Worm (Caenorhabditis elegans): ENCODE measurements around the gene W06G6.11.
"Not testable (repeated sequence)": the region's sequence is repeated elsewhere in the genome, so short reads cannot be mapped to it uniquely, and the experiment has no call there.

The W06G6.11 gene

ce11 chrV:16649200-16649599 lies at the start of gene W06G6.11:
TSS of gene W06G6.11 (minus strand) at chrV:16649300.
- TF ChIP-seq snpc-4, jun-1, lin-39 (tag; optimal IDR thresholded peaks at IDR 0.05): not testable (repeated sequence)

ce11 chrV:16697178-16697577 lies 48.1 kb upstream of the W06G6.11 start, which contains the start of gene srw-41:
TSS of gene srw-41 (plus strand) at chrV:16697478.
- TF ChIP-seq nhr-67 (tag; optimal IDR thresholded peaks at IDR 0.05) (no peak), nhr-25 (tag; optimal IDR thresholded peaks at IDR 0.05) (no peak), mml-1 (tag; optimal IDR thresholded peaks at IDR 0.05) (no peak), lin-15B (tag; optimal IDR thresholded peaks at IDR 0.05) (no peak), pha-4 (tag; optimal IDR thresholded peaks at IDR 0.05) (no peak), fkh-10 (GFP tag; optimal IDR thresholded peaks at IDR 0.05) (no peak), egl-27 (tag; optimal IDR thresholded peaks at IDR 0.05) (no peak), elt-2 (tag; optimal IDR thresholded peaks at IDR 0.05) (no peak), elt-3 (tag; optimal IDR thresholded peaks at IDR 0.05) (no peak), nhr-237 (tag; optimal IDR thresholded peaks at IDR 0.05) (no peak), ceh-82 (tag; optimal IDR thresholded peaks at IDR 0.05) (no peak), ama-1 (optimal IDR thresholded peaks at IDR 0.05) (no peak), unc-62 (GFP tag; optimal IDR thresholded peaks at IDR 0.05) (no peak), hmg-11 (tag; optimal IDR thresholded peaks at IDR 0.05) (no peak), mdl-1 (tag; optimal IDR thresholded peaks at IDR 0.05) (no peak), sea-2 (GFP tag; optimal IDR thresholded peaks at IDR 0.05) (no peak), eor-1 (tag; optimal IDR thresholded peaks at IDR 0.05) (no peak), nfya-1 (tag; optimal IDR thresholded peaks at IDR 0.05; ENCODE audit: insufficient read depth) (no peak), ceh-16 (tag; optimal IDR thresholded peaks at IDR 0.05) (no peak), fkh-2 (tag; optimal IDR thresholded peaks at IDR 0.05) (no peak)

ce11 chrV:16695499-16695898 lies 46.4 kb upstream of the W06G6.11 start:
- TF ChIP-seq zag-1 (tag; optimal IDR thresholded peaks at IDR 0.05), result no peak

- TF ChIP-seq tbx-2 (tag; optimal IDR thresholded peaks at IDR 0.05), result no peak
- no peak for TF ChIP-seq nhr-237 (tag; optimal IDR thresholded peaks at IDR 0.05)
- TF ChIP-seq unc-62 (GFP tag; optimal IDR thresholded peaks at IDR 0.05), result no peak
- TF ChIP-seq nhr-76 (tag; optimal IDR thresholded peaks at IDR 0.05), result no peak
- TF ChIP-seq nhr-25 (tag; optimal IDR thresholded peaks at IDR 0.05), result no peak
- no peak for TF ChIP-seq sea-2 (GFP tag; optimal IDR thresholded peaks at IDR 0.05)
- no peak for TF ChIP-seq ceh-9 (tag; optimal IDR thresholded peaks at IDR 0.05)
Measured at ce11 chrV:16694538-16694937, 45.4 kb upstream of the W06G6.11 start, which contains the start of gene srz-101. TSS of gene srz-101 (plus strand) at chrV:16694838.

ce11 chrV:16693732-16694131 lies 44.6 kb upstream of the W06G6.11 start, which contains the start of gene srw-42:
TSS of gene srw-42 (minus strand) at chrV:16693832.
- TF ChIP-seq tbx-2 (tag; optimal IDR thresholded peaks at IDR 0.05) (no peak), nhr-77 (tag; optimal IDR thresholded peaks at IDR 0.05) (no peak), aly-2 (tag; optimal IDR thresholded peaks at IDR 0.05) (no peak), fkh-10 (GFP tag; optimal IDR thresholded peaks at IDR 0.05) (no peak), egl-27 (tag; optimal IDR thresholded peaks at IDR 0.05) (no peak), fkh-2 (tag; optimal IDR thresholded peaks at IDR 0.05) (no peak), pha-4 (tag; optimal IDR thresholded peaks at IDR 0.05) (no peak), nhr-237 (tag; optimal IDR thresholded peaks at IDR 0.05) (no peak), skn-1 (tag; optimal IDR thresholded peaks at IDR 0.05) (no peak), unc-62 (GFP tag; optimal IDR thresholded peaks at IDR 0.05) (no peak), hmg-11 (tag; optimal IDR thresholded peaks at IDR 0.05) (no peak), eor-1 (tag; optimal IDR thresholded peaks at IDR 0.05) (no peak), nfya-1 (tag; optimal IDR thresholded peaks at IDR 0.05; ENCODE audit: insufficient read depth) (no peak), ZK546.5 (tag; optimal IDR thresholded peaks at IDR 0.05) (no peak), nhr-12 (tag; optimal IDR thresholded peaks at IDR 0.05) (no peak)

ce11 chrV:16692988-16693387 lies 43.9 kb upstream of the W06G6.11 start:
- no peak for TF ChIP-seq egl-27 (tag; optimal IDR thresholded peaks at IDR 0.05)
- no peak for TF ChIP-seq nhr-43 (tag; optimal IDR thresholded peaks at IDR 0.05; ENCODE audit: poor library complexity, severe bottlenecking)
- TF ChIP-seq ceh-9 (tag; optimal IDR thresholded peaks at IDR 0.05), result no peak
- TF ChIP-seq aly-2 (tag; optimal IDR thresholded peaks at IDR 0.05), result no peak
